Fruit fly (Drosophila melanogaster) Kc167 (cell line): Measurements from ENCODE around the gene ND-B14.5A.

Experiments
- Sin3A ChIP-seq: fragments of >200 bp; optimal IDR thresholded peaks from 2 replicates; lab custom pipeline; 2018; ENCODE audit warnings: missing external identifiers
- insv ChIP-seq: fragments of >200 bp; optimal IDR thresholded peaks from 3 replicates; lab custom pipeline; 2018; ENCODE audit warnings: missing external identifiers
- psq ChIP-seq: fragments of >200 bp; optimal IDR thresholded peaks from 2 replicates; lab custom pipeline; 2017; ENCODE audit warnings: missing external identifiers

- TF ChIP-seq psq (lab: Kevin White, UChicago) (no peak), Sin3A (lab: Kevin White, UChicago) (no peak), insv (lab: Kevin White, UChicago) (no peak)
These were observed 25.8 kb upstream of the ND-B14.5A start for dm6 chrX:2146574-2146973.
